Worm (Caenorhabditis elegans): Measurements from ENCODE around the gene T02E9.5.

DNA sequence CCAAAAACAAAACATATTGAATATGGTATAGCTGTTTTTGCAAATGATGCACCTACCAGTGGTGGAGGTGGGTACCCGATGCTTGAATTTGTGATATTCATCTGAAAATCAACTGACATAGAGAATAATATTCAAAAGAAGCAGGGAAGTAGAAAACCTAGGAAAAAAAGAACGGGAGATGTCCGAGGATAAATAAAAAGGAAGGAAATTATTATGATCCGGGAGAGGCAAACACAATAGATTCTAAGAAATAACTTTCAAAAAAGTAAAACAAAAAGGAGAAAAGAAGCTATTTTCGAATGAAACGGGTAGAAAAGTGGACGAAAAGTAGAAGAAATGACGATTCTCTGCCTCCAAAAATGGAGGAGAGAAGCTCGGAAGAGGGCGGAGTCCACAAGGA lies 10.9 kb downstream of the T02E9.5 start, which contains the start of gene npr-25:
- TF ChIP-seq mcd-1 (GFP tag; IDR thresholded peaks at IDR 0.05) (no peak), fkh-3 (tag; optimal IDR thresholded peaks at IDR 0.05) (no peak), Y53G8AR.9 (GFP tag; conservative IDR thresholded peaks at IDR 0.05) (no peak), zim-3 (tag; optimal IDR thresholded peaks at IDR 0.05) (no peak), pha-4 (tag; optimal IDR thresholded peaks at IDR 0.05) (no peak), ama-1 (optimal IDR thresholded peaks at IDR 0.05) (no peak), ama-1 (GFP tag; optimal IDR thresholded peaks at IDR 0.05) (no peak), T26A5.8 (tag; optimal IDR thresholded peaks at IDR 0.05) (no peak), hmg-20 (GFP tag; IDR thresholded peaks at IDR 0.05) (no peak)

All from whole organism, young adult.